Worm (Caenorhabditis elegans) whole organism, L3 larva: Measurements from ENCODE around the gene his-61.

Experiments
- aly-2 ChIP-seq: fragments of 150-350 bp; optimal IDR thresholded peaks from 2 replicates; lab custom pipeline; 2014; ENCODE audit warnings: missing biosample characterization, missing genetic modification characterization
- ama-1 ChIP-seq: fragments of 150-350 bp; optimal IDR thresholded peaks from 2 replicates; lab custom pipeline; 2018
- ceh-28 ChIP-seq: fragments of 150-350 bp; optimal IDR thresholded peaks from 2 replicates; lab custom pipeline; 2014; ENCODE audit warnings: missing biosample characterization, missing genetic modification reagents, missing genetic modification characterization
- elt-3 ChIP-seq, 3 experiments: fragments of 150-350 bp in 1 of 3; sonication (generic microtip) in 2 of 3; optimal IDR thresholded peaks; 2 replicates in 2 of 3; 4 replicates in 1 of 3; lab custom pipeline; 2014 to 2017; ENCODE audit warnings: missing biosample characterization in 3 of 3, missing genetic modification characterization in 3 of 3
- hmg-11 ChIP-seq: sonication (generic microtip); optimal IDR thresholded peaks from 2 replicates; lab custom pipeline; 2016; ENCODE audit warnings: missing genetic modification characterization, missing compliant biosample characterization
- mdl-1 ChIP-seq: fragments of 150-350 bp; optimal IDR thresholded peaks from 2 replicates; lab custom pipeline; 2014; ENCODE audit warnings: missing biosample characterization, missing genetic modification characterization
- nhr-12 ChIP-seq: fragments of 150-350 bp; optimal IDR thresholded peaks from 2 replicates; lab custom pipeline; 2014; ENCODE audit warnings: missing biosample characterization, missing genetic modification characterization
- nhr-237 ChIP-seq: fragments of 150-350 bp; optimal IDR thresholded peaks from 2 replicates; lab custom pipeline; 2014; ENCODE audit warnings: missing biosample characterization, missing genetic modification characterization
- nhr-28 ChIP-seq: fragments of 150-350 bp; optimal IDR thresholded peaks from 2 replicates; lab custom pipeline; 2014; ENCODE audit warnings: missing biosample characterization, missing genetic modification characterization
- nhr-76 ChIP-seq: fragments of 150-350 bp; sonication (generic microtip); optimal IDR thresholded peaks from 5 replicates; lab custom pipeline; 2014; ENCODE audit warnings: missing biosample characterization, missing genetic modification characterization
- pqm-1 ChIP-seq: fragments of 150-350 bp; optimal IDR thresholded peaks from 2 replicates; lab custom pipeline; 2017; ENCODE audit warnings: missing biosample characterization, missing genetic modification characterization, inconsistent platforms
- skn-1 ChIP-seq: fragments of 150-350 bp; optimal IDR thresholded peaks from 2 replicates; lab custom pipeline; 2014; ENCODE audit warnings: missing biosample characterization, missing genetic modification characterization
- tbx-2 ChIP-seq: sonication (generic microtip); optimal IDR thresholded peaks from 2 replicates; lab custom pipeline; 2016; ENCODE audit warnings: mild to moderate bottlenecking, missing genetic modification characterization, missing compliant biosample characterization
- unc-62 ChIP-seq: fragments of 150-350 bp; sonication (generic microtip); optimal IDR thresholded peaks from 4 replicates; lab custom pipeline; 2014; ENCODE audit warnings: missing biosample characterization, missing genetic modification reagents, missing genetic modification characterization

DNA sequence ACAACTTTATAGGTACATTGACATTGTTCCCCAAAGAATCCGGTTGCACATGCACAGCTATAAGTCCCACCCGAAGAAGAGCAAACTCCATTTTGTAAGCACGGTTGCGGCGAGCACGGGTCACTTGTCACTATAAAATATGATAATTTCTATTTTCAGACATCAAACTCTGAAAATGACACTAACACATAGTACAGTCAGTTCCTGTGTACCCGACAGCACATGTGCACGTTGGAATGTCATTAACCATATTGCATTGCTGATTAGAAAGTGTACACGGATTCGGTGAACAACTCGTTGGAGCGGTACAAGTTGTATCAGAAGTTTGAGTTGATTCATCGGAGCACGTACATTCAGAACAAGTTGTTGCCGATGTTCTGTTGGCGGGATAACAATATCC lies 11.2 kb upstream of the his-61 start:
- TF ChIP-seq ama-1 (lab: Kevin White, UChicago) (no peak), ceh-28 (tag; lab: Kevin White, UChicago) (no peak), nhr-28 (tag; lab: Kevin White, UChicago) (no peak), nhr-76 (tag; lab: Kevin White, UChicago) (no peak), unc-62 (no peak), hmg-11 (tag; lab: Kevin White, UChicago) (no peak), mdl-1 (tag; lab: Kevin White, UChicago) (no peak), elt-3 (tag; optimal IDR thresholded peaks at IDR 0.05; lab: Kevin White, UChicago) (no peak), aly-2 (tag; lab: Kevin White, UChicago) (no peak), nhr-12 (no peak), skn-1 (no peak), pqm-1 (tag; lab: Kevin White, UChicago) (peak; percentile 52), tbx-2 (tag; lab: Kevin White, UChicago) (no peak), nhr-237 (no peak)
